Worm (Caenorhabditis elegans) whole organism, early embryonic: ENCODE data around the gene H14E04.3.

Experiments used
- B0310.2 ChIP-seq: sonication (generic microtip); optimal IDR thresholded peaks from 2 replicates; lab custom pipeline; 2016; ENCODE audit warnings: mild to moderate bottlenecking, missing genetic modification characterization, missing compliant biosample characterization
- aly-1 ChIP-seq: sonication (generic microtip); optimal IDR thresholded peaks from 2 replicates; lab custom pipeline; 2016; ENCODE audit warnings: missing genetic modification characterization, missing compliant biosample characterization
- ama-1 ChIP-seq: fragments of 150-350 bp; optimal IDR thresholded peaks from 2 replicates; lab custom pipeline; 2014
- flt-1 ChIP-seq: fragments of 200-800 bp; sonication (Bioruptor generic); IDR thresholded peaks from 2 replicates; pipeline ENCODE4 v1.3.6; 2022; ENCODE audit warnings: missing genetic modification characterization, missing compliant biosample characterization
- tbx-11 ChIP-seq: fragments of 200-800 bp; sonication (Bioruptor generic); IDR thresholded peaks from 2 replicates; pipeline ENCODE4 v1.3.6; 2022; ENCODE audit warnings: missing genetic modification characterization, missing compliant biosample characterization
- tra-4 ChIP-seq: sonication (generic microtip); optimal IDR thresholded peaks from 2 replicates; lab custom pipeline; 2017; ENCODE audit warnings: missing genetic modification characterization, missing compliant biosample characterization

- no peak for TF ChIP-seq ama-1 (lab: Kevin White, UChicago)
- no peak for TF ChIP-seq tbx-11
- no peak for TF ChIP-seq tra-4 (tag; lab: Kevin White, UChicago)
- TF ChIP-seq flt-1 (GFP tag; lab: Robert Waterston, UW): 0 out of 2 replicates have a peak, but pooled peaks have one; percentile 19
- TF ChIP-seq aly-1 (tag; lab: Kevin White, UChicago): no peak
- TF ChIP-seq B0310.2: no peak
Observed at ce11 chrIII:2418159-2418658, 31.8 kb upstream of the H14E04.3 start, which contains the start of the genes W04B5.5 and W04B5.3.
